Worm (Caenorhabditis elegans): ENCODE measurements around the gene best-24.

best-24 gene

ce11 chrIII:7900733-7901132 lies at the start of gene best-24:
Gene best-24, plus strand, starts transcription at chrIII:7901033.
- no peak for TF ChIP-seq dox-1 (GFP tag; IDR thresholded peaks at IDR 0.05)
- no peak for TF ChIP-seq lin-40 (tag; optimal IDR thresholded peaks at IDR 0.05)
- TF ChIP-seq snpc-1.1 (tag; optimal IDR thresholded peaks at IDR 0.05; ENCODE audit: insufficient read depth), result no peak
- no peak for TF ChIP-seq T26A5.8 (tag; optimal IDR thresholded peaks at IDR 0.05)
- no peak for TF ChIP-seq sea-2 (GFP tag; IDR thresholded peaks at IDR 0.05)
- no peak for TF ChIP-seq fkh-3 (tag; optimal IDR thresholded peaks at IDR 0.05)
- no peak for TF ChIP-seq unc-130 (GFP tag; optimal IDR thresholded peaks at IDR 0.05)
- no peak for TF ChIP-seq efl-1 (GFP tag; optimal IDR thresholded peaks at IDR 0.05)
- no peak for TF ChIP-seq nhr-120 (GFP tag; IDR thresholded peaks at IDR 0.05)
- no peak for TF ChIP-seq ceh-79 (tag; optimal IDR thresholded peaks at IDR 0.05)
- TF ChIP-seq K11D2.4 (GFP tag; IDR thresholded peaks at IDR 0.05), result no peak
- TF ChIP-seq B0336.3 (GFP tag; IDR thresholded peaks at IDR 0.05), result no peak
- TF ChIP-seq hmg-20 (GFP tag; IDR thresholded peaks at IDR 0.05), result no peak
- no peak for TF ChIP-seq hmg-1.2 (GFP tag; IDR thresholded peaks at IDR 0.05)
- TF ChIP-seq F57A8.1 (GFP tag; optimal IDR thresholded peaks at IDR 0.05), result no peak
- no peak for TF ChIP-seq gei-17 (GFP tag; optimal IDR thresholded peaks at IDR 0.05)
- TF ChIP-seq egrh-3 (GFP tag; IDR thresholded peaks at IDR 0.05), result no peak
- TF ChIP-seq F22D6.2 (tag; optimal IDR thresholded peaks at IDR 0.05), result no peak

ce11 chrIII:7854494-7855184 lies 46.2 kb upstream of the best-24 start, which contains the start of gene rpl-35:
Gene rpl-35, plus strand, starts transcription at chrIII:7855134.
- peak; percentile 72; the same call in 1 of the 2 replicates for TF ChIP-seq ceh-58 (GFP tag; IDR thresholded peaks at IDR 0.05)
- peak; percentile 93 for TF ChIP-seq ztf-3 (GFP tag; optimal IDR thresholded peaks at IDR 0.05)
- TF ChIP-seq B0261.1 (tag; optimal IDR thresholded peaks at IDR 0.05), result peak; percentile 57
- peak; percentile 99 for TF ChIP-seq nfyb-1 (GFP tag; IDR thresholded peaks at IDR 0.05)
- TF ChIP-seq dox-1 (GFP tag; IDR thresholded peaks at IDR 0.05), result peak; percentile 100
- TF ChIP-seq aptf-2 (GFP tag; conservative IDR thresholded peaks at IDR 0.05), result peak; percentile 98
- TF ChIP-seq ceh-40 (GFP tag; IDR thresholded peaks at IDR 0.05), result peak; percentile 93; the same call in 1 of the 2 replicates
- 0 out of 2 replicates have a peak, but pooled peaks have one; percentile 86 for TF ChIP-seq lag-1 (GFP tag; IDR thresholded peaks at IDR 0.05)
- TF ChIP-seq mxl-1 (tag; optimal IDR thresholded peaks at IDR 0.05), result peak; percentile 55
- no peak for TF ChIP-seq F55B11.4 (tag; optimal IDR thresholded peaks at IDR 0.05; ENCODE audit: borderline replicate concordance, insufficient read depth)
- TF ChIP-seq lin-35 (GFP tag; optimal IDR thresholded peaks at IDR 0.05), result peak; percentile 97 to 100 (median 99)
- peak; percentile 90 to 98 for TF ChIP-seq rec-8 (tag; optimal IDR thresholded peaks at IDR 0.05)
- TF ChIP-seq B0035.1 (tag; optimal IDR thresholded peaks at IDR 0.05), result peak; percentile 95
- TF ChIP-seq tbp1 (GFP tag; optimal IDR thresholded peaks at IDR 0.05), result peak; percentile 83
- peak; percentile 100 for TF ChIP-seq Y95B8A.8 (GFP tag; IDR thresholded peaks at IDR 0.05)
- peak; percentile 100 for TF ChIP-seq dpl-1 (GFP tag; optimal IDR thresholded peaks at IDR 0.05)
- peak; percentile 96 for TF ChIP-seq ceh-100 (GFP tag; IDR thresholded peaks at IDR 0.05)
- peak; percentile 97 for TF ChIP-seq nhr-120 (GFP tag; IDR thresholded peaks at IDR 0.05)
- TF ChIP-seq sea-2 (GFP tag; IDR thresholded peaks at IDR 0.05), result peak; percentile 93
- TF ChIP-seq somi-1 (GFP tag; optimal IDR thresholded peaks at IDR 0.05), result peak; percentile 99
- TF ChIP-seq chd-7 (tag; optimal IDR thresholded peaks at IDR 0.05), result peak; percentile 99
- peak; percentile 93 for TF ChIP-seq nhr-90 (tag; optimal IDR thresholded peaks at IDR 0.05)
- TF ChIP-seq madf-3 (GFP tag; IDR thresholded peaks at IDR 0.05), result peak; percentile 99
- peak; percentile 96 for TF ChIP-seq F33H1.4 (GFP tag; IDR thresholded peaks at IDR 0.05)
- TF ChIP-seq egl-44 (GFP tag; IDR thresholded peaks at IDR 0.05), result peak; percentile 99
- TF ChIP-seq hrde-1 (tag; optimal IDR thresholded peaks at IDR 0.05; ENCODE audit: borderline replicate concordance), result peak; percentile 95
- TF ChIP-seq F57C9.4 (tag; optimal IDR thresholded peaks at IDR 0.05), result peak; percentile 84
- TF ChIP-seq snpc-3.4 (tag; optimal IDR thresholded peaks at IDR 0.05), result peak; percentile 98
- TF ChIP-seq die-1 (tag; optimal IDR thresholded peaks at IDR 0.05), result peak; percentile 80
- TF ChIP-seq K11D2.4 (GFP tag; IDR thresholded peaks at IDR 0.05), result peak; percentile 99
- TF ChIP-seq pbrm-1 (GFP tag; IDR thresholded peaks at IDR 0.05), result peak; percentile 100
- TF ChIP-seq ets-4 (GFP tag; optimal IDR thresholded peaks at IDR 0.05), result peak; percentile 99
- TF ChIP-seq fkh-3 (tag; optimal IDR thresholded peaks at IDR 0.05), result peak; percentile 73

Measured in whole organism, young adult.